3 fruit fly cellular contexts compared by ENCODE assay signal in the genomic region with DNA sequence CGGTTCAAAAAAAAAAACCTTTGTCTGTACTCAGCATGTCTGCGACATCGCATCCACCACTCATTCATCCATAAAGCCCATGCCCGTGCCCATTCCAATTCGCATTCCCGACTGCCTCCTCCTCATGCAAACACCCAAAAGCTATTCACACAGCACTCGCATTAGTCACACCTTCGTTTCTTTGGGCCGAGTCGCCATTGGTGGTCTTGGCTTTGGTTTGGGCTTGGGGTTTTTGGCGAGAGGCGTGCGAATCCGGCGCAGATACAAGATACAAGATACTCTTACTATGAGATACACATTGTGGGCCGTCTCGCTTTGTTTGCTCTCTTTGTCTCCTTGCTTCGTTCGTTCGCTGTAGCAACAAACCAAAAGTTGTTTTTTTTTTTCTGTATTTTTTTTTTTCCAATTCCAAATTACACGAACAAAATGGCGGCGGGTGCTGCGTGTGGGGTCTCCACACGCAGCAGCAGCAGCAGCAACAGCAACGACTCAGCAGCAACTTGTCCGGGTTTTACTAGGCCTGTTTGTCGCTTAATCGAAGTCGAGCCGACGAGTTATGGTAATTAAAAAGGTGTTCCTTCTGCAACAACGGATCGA.
TF ChIP-seq lines count a peak whose summit lies in the region.

No protein-coding gene starts in this region.

- no peak for TF ChIP-seq CTCF in whole organism, embryonic (GFP tag; optimal IDR thresholded peaks at IDR 0.05; lab: Kevin White, UChicago)

TF ChIP-seq in whole organism, embryonic, 481 proteins besides CTCF, POLR2A, EP300 and RAD21:
- TF ChIP-seq gsb-n (tag; optimal IDR thresholded peaks at IDR 0.05; lab: Kevin White, UChicago) = no peak
- no peak for TF ChIP-seq scrt (GFP tag; optimal IDR thresholded peaks at IDR 0.05; lab: Kevin White, UChicago)
- peak; percentile 11 for TF ChIP-seq nom (GFP tag; optimal IDR thresholded peaks at IDR 0.05; lab: Kevin White, UChicago)
- TF ChIP-seq CG17359 (tag; optimal IDR thresholded peaks at IDR 0.05; lab: Kevin White, UChicago) = peak; percentile 13
- TF ChIP-seq Nf-YB (GFP tag; optimal IDR thresholded peaks at IDR 0.05; lab: Kevin White, UChicago) = peak; percentile 62
- peak; percentile 53 for TF ChIP-seq sqz (GFP tag; optimal IDR thresholded peaks at IDR 0.05; lab: Kevin White, UChicago)
- TF ChIP-seq Nf-YC (tag; optimal IDR thresholded peaks at IDR 0.05; lab: Kevin White, UChicago) = peak; percentile 56

TF ChIP-seq in whole organism, prepupa, 60 proteins besides CTCF, POLR2A, EP300 and RAD21:
- TF ChIP-seq CG8119 (GFP tag; IDR thresholded peaks at IDR 0.05; lab: Robert Waterston, UW) (0 out of 3 replicates have a peak, but pooled peaks have one; percentile 34), CG6276 (GFP tag; optimal IDR thresholded peaks at IDR 0.05; lab: Kevin White, UChicago) (no peak), fd59A (GFP tag; optimal IDR thresholded peaks at IDR 0.05; lab: Kevin White, UChicago) (no peak), Smox (GFP tag; optimal IDR thresholded peaks at IDR 0.05; lab: Kevin White, UChicago) (no peak), CG9139 (GFP tag; optimal IDR thresholded peaks at IDR 0.05; lab: Kevin White, UChicago) (peak; percentile 16), eg (GFP tag; IDR thresholded peaks at IDR 0.05; lab: Robert Waterston, UW) (peak; percentile 57; the same call in 1 of the 3 replicates), CG10669 (GFP tag; optimal IDR thresholded peaks at IDR 0.05; lab: Kevin White, UChicago) (no peak), ss (GFP tag; optimal IDR thresholded peaks at IDR 0.05; lab: Kevin White, UChicago) (peak; percentile 30 to 56), CG6163 (GFP tag; IDR thresholded peaks at IDR 0.05; lab: Robert Waterston, UW) (0 out of 3 replicates have a peak, but pooled peaks have one; percentile 27), CG11294 (GFP tag; IDR thresholded peaks at IDR 0.05; lab: Robert Waterston, UW) (no peak), Eip78C (GFP tag; lab: Kevin White, UChicago) (peak; percentile 33), CG15336 (GFP tag; IDR thresholded peaks at IDR 0.05; lab: Robert Waterston, UW) (0 out of 2 replicates have a peak, but pooled peaks have one; percentile 17)

TF ChIP-seq in whole organism, pupa, 21 proteins besides CTCF, POLR2A, EP300 and RAD21:
- TF ChIP-seq CG4496 (GFP tag; IDR thresholded peaks at IDR 0.05; lab: Robert Waterston, UW) (peak; percentile 37; the same call in 1 of the 3 replicates), Pif1A (GFP tag; optimal IDR thresholded peaks at IDR 0.05; lab: Kevin White, UChicago) (no peak)
